Worm (Caenorhabditis elegans): Measurements from ENCODE around the gene cpz-2.

DNA sequence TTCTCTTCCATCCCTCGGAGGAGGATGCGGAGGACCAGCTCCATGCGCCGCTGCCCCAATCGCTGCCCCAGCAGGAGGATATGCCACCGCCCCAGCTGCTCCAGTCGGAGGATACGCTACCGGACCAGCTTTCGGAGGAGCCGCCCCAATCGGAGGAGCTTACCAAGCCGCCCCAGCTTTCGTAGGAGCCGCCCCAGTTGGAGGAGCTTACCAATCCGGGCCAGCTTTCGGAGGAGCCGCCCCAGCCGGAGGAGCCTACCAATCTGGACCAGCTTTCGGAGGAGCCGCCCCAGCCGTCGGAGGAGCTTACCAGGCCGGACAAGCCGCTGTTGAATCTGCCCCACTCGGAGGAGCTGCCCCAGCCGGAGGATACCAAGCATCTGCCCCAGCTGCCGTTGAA, 34.5 kb downstream of the cpz-2 start:
- TF ChIP-seq mep-1 (tag; optimal IDR thresholded peaks at IDR 0.05) = no peak
- TF ChIP-seq snpc-4 (tag; optimal IDR thresholded peaks at IDR 0.05) = no peak
- TF ChIP-seq unc-39 (tag; optimal IDR thresholded peaks at IDR 0.05) = no peak
- no peak for TF ChIP-seq elt-1 (tag; optimal IDR thresholded peaks at IDR 0.05; ENCODE audit: borderline replicate concordance, insufficient read depth)
- no peak for TF ChIP-seq nhr-28 (tag; optimal IDR thresholded peaks at IDR 0.05)
- TF ChIP-seq ces-1 (GFP tag; optimal IDR thresholded peaks at IDR 0.05) = no peak
- no peak for TF ChIP-seq lsy-2 (tag; optimal IDR thresholded peaks at IDR 0.05)
- TF ChIP-seq bed-3 (GFP tag; optimal IDR thresholded peaks at IDR 0.05) = no peak
- TF ChIP-seq sptf-1 (tag; optimal IDR thresholded peaks at IDR 0.05) = no peak
